Worm (Caenorhabditis elegans): ENCODE results near the gene spe-10.

ce11 chrV:10339200-10339599 is 44.9 kb upstream of the spe-10 start, which contains the start of gene K07C5.2:
- TF ChIP-seq skn-1 (tag; optimal IDR thresholded peaks at IDR 0.05) (no peak), lin-39 (tag; optimal IDR thresholded peaks at IDR 0.05) (no peak), R02D3.7 (tag; optimal IDR thresholded peaks at IDR 0.05) (no peak), mab-5 (tag; optimal IDR thresholded peaks at IDR 0.05) (no peak), nhr-12 (tag; optimal IDR thresholded peaks at IDR 0.05) (no peak)

Data from whole organism, L2 larva.